Worm (Caenorhabditis elegans): ENCODE data around the gene pigm-1.

pigm-1 gene

DNA sequence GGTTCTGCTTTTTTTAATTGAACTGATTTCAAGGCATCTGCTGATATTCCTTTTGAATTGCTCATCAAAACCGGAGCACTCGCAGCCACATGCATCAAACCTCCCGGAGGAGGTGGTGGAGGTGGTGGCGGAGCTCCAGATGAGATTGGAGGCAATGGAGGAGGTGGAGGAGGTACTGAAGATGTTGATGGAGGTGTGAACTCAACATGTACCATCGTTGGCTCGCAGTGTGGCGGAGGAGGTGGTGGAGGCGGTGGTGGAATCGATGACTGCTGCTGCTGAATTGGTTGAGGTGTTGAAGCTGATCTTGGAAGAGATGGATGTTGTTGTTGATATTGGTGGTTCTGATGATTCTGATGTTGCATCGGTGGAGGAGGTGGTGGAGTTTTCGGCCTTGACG, 38.7 kb downstream of the pigm-1 start:
- TF ChIP-seq elt-3 (tag; optimal IDR thresholded peaks at IDR 0.05) (no peak), tbx-8 (GFP tag; optimal IDR thresholded peaks at IDR 0.05) (no peak), bed-3 (GFP tag; optimal IDR thresholded peaks at IDR 0.05) (no peak), ceh-43 (GFP tag; optimal IDR thresholded peaks at IDR 0.05) (no peak), sem-2 (GFP tag; optimal IDR thresholded peaks at IDR 0.05) (no peak), ces-1 (GFP tag; optimal IDR thresholded peaks at IDR 0.05) (no peak), flh-1 (GFP tag; optimal IDR thresholded peaks at IDR 0.05) (no peak), lsy-2 (tag; optimal IDR thresholded peaks at IDR 0.05) (no peak), ceh-39 (tag; optimal IDR thresholded peaks at IDR 0.05) (no peak), mep-1 (tag; optimal IDR thresholded peaks at IDR 0.05) (no peak), unc-62 (GFP tag; optimal IDR thresholded peaks at IDR 0.05) (no peak)

DNA sequence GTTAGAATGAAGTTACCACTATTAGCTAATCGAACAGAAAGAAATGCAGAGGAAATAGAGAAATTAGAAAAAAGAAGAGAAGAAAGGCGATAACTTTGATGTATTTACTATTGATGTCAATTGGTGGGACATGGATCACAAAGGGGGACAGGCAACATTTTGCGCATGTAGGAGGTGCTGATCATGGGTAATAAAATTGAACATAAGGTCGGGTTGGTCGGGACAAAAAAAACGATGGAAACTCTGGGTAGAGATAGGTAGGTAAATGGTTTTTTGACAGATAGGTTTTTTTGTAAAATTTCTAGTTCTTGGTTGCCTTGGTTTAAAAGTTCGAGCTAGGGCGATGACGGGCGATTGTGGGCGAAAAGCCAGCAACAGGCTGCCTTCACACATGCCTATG, 42.6 kb downstream of the pigm-1 start, which contains the start of gene shn-1:
Gene shn-1, minus strand, starts transcription at position 101 of the 400 bp plus-strand sequence.
- no peak for TF ChIP-seq ztf-11 (tag; optimal IDR thresholded peaks at IDR 0.05)
- no peak for TF ChIP-seq unc-62 (GFP tag; optimal IDR thresholded peaks at IDR 0.05)
- TF ChIP-seq nhr-237 (tag; optimal IDR thresholded peaks at IDR 0.05): no peak
- no peak for TF ChIP-seq bed-3 (GFP tag; optimal IDR thresholded peaks at IDR 0.05)

DNA sequence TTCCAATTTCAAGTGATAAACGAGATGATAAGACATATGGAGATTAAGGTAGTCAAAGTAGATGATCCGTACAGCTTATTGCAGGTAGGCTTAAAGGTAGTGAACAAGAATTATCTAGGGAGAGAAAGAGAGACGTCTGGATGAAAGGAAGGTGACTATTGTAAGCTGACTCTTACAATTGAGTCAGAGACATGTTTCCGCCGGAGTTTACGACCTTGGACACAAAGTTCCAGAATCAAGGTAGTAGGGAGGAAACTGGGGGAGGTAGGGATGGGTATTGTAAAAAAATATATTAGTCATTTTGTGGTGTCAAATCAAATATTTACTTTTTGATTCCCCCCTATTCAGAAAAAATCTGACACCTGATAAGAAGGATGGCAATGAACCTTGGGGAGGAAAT, 44.1 kb downstream of the pigm-1 start:
- TF ChIP-seq ham-2 (GFP tag; optimal IDR thresholded peaks at IDR 0.05) (no peak), ceh-43 (GFP tag; optimal IDR thresholded peaks at IDR 0.05) (no peak), mab-5 (tag; optimal IDR thresholded peaks at IDR 0.05) (no peak), nhr-2 (tag; optimal IDR thresholded peaks at IDR 0.05) (no peak), tbx-8 (GFP tag; optimal IDR thresholded peaks at IDR 0.05) (no peak), sem-2 (GFP tag; optimal IDR thresholded peaks at IDR 0.05) (no peak), elt-1 (tag; optimal IDR thresholded peaks at IDR 0.05; ENCODE audit: borderline replicate concordance, insufficient read depth) (no peak), ces-1 (GFP tag; optimal IDR thresholded peaks at IDR 0.05) (no peak), unc-62 (GFP tag; optimal IDR thresholded peaks at IDR 0.05) (no peak), nhr-76 (tag; optimal IDR thresholded peaks at IDR 0.05) (no peak), snpc-4 (tag; optimal IDR thresholded peaks at IDR 0.05) (no peak), lsy-2 (tag; optimal IDR thresholded peaks at IDR 0.05) (no peak), mep-1 (tag; optimal IDR thresholded peaks at IDR 0.05) (no peak), zip-8 (tag; optimal IDR thresholded peaks at IDR 0.05) (no peak), M03D4.4 (tag; optimal IDR thresholded peaks at IDR 0.05) (no peak), ztf-11 (tag; optimal IDR thresholded peaks at IDR 0.05) (no peak), nhr-237 (tag; optimal IDR thresholded peaks at IDR 0.05) (no peak), sptf-1 (tag; optimal IDR thresholded peaks at IDR 0.05) (no peak)

DNA sequence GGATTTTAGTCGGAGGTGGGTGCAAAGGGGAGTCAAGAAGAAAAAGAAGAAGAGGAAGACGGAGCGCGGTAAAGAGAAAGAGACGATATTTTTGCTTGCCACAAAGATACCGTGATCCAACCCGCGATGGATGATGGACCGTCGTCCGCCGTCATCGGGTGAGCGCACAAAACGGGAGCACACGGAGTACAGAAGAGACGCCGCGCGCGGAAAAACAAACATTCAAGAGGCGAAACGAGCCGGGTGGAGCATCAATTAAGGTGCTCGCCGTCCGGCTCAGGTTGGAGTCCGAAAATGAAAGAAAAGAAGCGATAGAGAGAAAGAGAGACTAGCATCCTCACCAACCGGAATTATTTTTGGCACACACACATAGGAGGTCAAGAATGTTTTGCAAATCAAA, 45.5 kb downstream of the pigm-1 start:
- no peak for TF ChIP-seq lsy-2 (tag; optimal IDR thresholded peaks at IDR 0.05)
- peak; percentile 3 for TF ChIP-seq mls-2 (tag; optimal IDR thresholded peaks at IDR 0.05)
- TF ChIP-seq mep-1 (tag; optimal IDR thresholded peaks at IDR 0.05): no peak
- peak; percentile 34 for TF ChIP-seq sptf-1 (tag; optimal IDR thresholded peaks at IDR 0.05)
- TF ChIP-seq pha-4 (tag; optimal IDR thresholded peaks at IDR 0.05): peak; percentile 72

DNA sequence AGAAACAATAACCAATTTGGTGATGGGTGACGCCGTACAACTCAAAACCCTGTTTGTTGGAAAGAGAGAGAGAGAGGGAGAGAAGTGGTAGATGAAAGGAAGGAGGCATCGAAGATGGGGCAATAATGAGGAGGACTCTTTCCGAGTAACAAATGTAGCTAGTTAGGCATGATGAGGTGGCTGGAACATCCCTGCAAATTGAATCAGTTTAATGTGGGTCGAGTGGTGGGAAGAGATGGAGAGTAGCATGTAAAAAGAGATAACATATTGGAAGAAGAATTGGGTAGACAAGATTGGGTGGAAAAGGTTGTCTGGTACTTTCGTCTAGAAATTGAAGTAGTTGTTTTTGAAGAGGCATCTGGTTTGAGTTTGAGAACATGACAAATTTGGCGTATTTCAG, 48.0 kb downstream of the pigm-1 start:
- no peak for TF ChIP-seq elt-1 (tag; optimal IDR thresholded peaks at IDR 0.05; ENCODE audit: borderline replicate concordance, insufficient read depth)
- no peak for TF ChIP-seq zip-8 (tag; optimal IDR thresholded peaks at IDR 0.05)
- peak; percentile 93 for TF ChIP-seq ces-1 (GFP tag; optimal IDR thresholded peaks at IDR 0.05)
- no peak for TF ChIP-seq unc-62 (GFP tag; optimal IDR thresholded peaks at IDR 0.05)
- TF ChIP-seq ceh-83 (GFP tag; optimal IDR thresholded peaks at IDR 0.05): no peak
- no peak for TF ChIP-seq nhr-28 (tag; optimal IDR thresholded peaks at IDR 0.05)

DNA sequence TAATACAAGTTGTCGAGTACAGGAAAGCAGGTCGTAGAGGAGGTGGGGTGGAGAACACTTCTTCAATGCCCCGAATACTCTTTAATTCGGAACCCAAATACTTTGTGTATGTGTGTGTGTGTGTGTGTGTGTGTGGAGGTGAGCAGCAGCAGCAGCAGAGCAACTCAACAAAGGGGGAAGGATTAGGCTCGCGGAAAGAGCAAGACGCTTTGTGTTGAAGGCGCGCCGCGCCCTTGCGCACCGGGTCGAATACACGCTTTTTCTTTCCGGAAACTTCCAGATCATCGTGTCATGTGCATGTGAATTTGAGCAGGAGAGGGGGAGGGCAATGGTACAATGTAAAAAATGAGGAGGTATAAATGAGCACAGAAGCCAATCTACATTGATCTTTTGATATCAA, 50.5 kb downstream of the pigm-1 start:
- TF ChIP-seq zip-8 (tag; optimal IDR thresholded peaks at IDR 0.05) (no peak), blmp-1 (tag; optimal IDR thresholded peaks at IDR 0.05) (no peak), nhr-12 (tag; optimal IDR thresholded peaks at IDR 0.05) (no peak), mep-1 (tag; optimal IDR thresholded peaks at IDR 0.05) (no peak), sptf-1 (tag; optimal IDR thresholded peaks at IDR 0.05) (peak; percentile 29), pha-4 (tag; optimal IDR thresholded peaks at IDR 0.05) (peak; percentile 2), M03D4.4 (tag; optimal IDR thresholded peaks at IDR 0.05) (no peak), elt-3 (tag; optimal IDR thresholded peaks at IDR 0.05) (no peak), unc-39 (tag; optimal IDR thresholded peaks at IDR 0.05) (no peak), mls-2 (tag; optimal IDR thresholded peaks at IDR 0.05) (peak; percentile 19), nhr-237 (tag; optimal IDR thresholded peaks at IDR 0.05) (no peak), lsy-2 (tag; optimal IDR thresholded peaks at IDR 0.05) (no peak), flh-1 (GFP tag; optimal IDR thresholded peaks at IDR 0.05) (no peak), ztf-11 (tag; optimal IDR thresholded peaks at IDR 0.05) (no peak), unc-62 (GFP tag; optimal IDR thresholded peaks at IDR 0.05) (no peak), snpc-4 (tag; optimal IDR thresholded peaks at IDR 0.05) (no peak)

Measured in whole organism, mixed stage, embryonic.